Worm (Caenorhabditis elegans): ENCODE measurements around the gene F13A2.4.

DNA sequence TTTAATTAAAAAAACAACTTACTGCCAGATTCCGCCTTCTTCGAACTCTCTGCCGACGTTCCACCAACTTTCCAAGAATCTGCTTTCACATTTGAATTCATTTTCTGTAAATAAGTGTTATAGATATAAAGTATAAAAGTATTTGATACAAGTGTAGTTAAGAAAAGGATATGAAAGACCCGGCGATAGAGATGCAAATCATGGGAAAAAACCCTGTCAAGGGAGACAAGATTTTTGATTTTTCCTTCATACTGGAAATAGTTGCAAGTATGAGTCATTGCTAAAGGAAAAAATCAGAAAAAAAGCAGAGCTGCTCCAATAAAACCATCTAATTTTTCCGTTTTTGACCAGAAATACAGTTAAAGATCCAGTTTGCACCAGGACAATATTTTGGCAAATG lies 3.8 kb downstream of the F13A2.4 start, which contains the start of gene F13A2.3:
- TF ChIP-seq nhr-76 (tag; optimal IDR thresholded peaks at IDR 0.05): no peak
- TF ChIP-seq egl-27 (tag; optimal IDR thresholded peaks at IDR 0.05): no peak
- no peak for TF ChIP-seq sox-4 (tag; optimal IDR thresholded peaks at IDR 0.05)
- no peak for TF ChIP-seq fkh-10 (GFP tag; optimal IDR thresholded peaks at IDR 0.05)
- TF ChIP-seq efl-1 (optimal IDR thresholded peaks at IDR 0.05): no peak
- TF ChIP-seq efl-1 (GFP tag; optimal IDR thresholded peaks at IDR 0.05 in 1 of 2): no peak
- TF ChIP-seq unc-62 (GFP tag; optimal IDR thresholded peaks at IDR 0.05): no peak
- TF ChIP-seq ama-1 (optimal IDR thresholded peaks at IDR 0.05): no peak
- TF ChIP-seq ces-1 (GFP tag; optimal IDR thresholded peaks at IDR 0.05): no peak
- no peak for TF ChIP-seq aha-1 (tag; optimal IDR thresholded peaks at IDR 0.05)

All from whole organism, L1 larva.